Worm (Caenorhabditis elegans): ENCODE data around the gene szy-4.

ce11 chrII:6198468-6198867 is at the start of gene szy-4:
- TF ChIP-seq nhr-77 (tag; optimal IDR thresholded peaks at IDR 0.05) (no peak), crh-2 (tag; optimal IDR thresholded peaks at IDR 0.05) (no peak), zag-1 (tag; optimal IDR thresholded peaks at IDR 0.05) (no peak), nhr-11 (tag; optimal IDR thresholded peaks at IDR 0.05) (no peak), alr-1 (tag; optimal IDR thresholded peaks at IDR 0.05) (no peak), lin-13 (GFP tag; optimal IDR thresholded peaks at IDR 0.05) (no peak), nhr-25 (tag; optimal IDR thresholded peaks at IDR 0.05) (no peak), lin-11 (tag; optimal IDR thresholded peaks at IDR 0.05) (no peak)
